Worm (Caenorhabditis elegans): ENCODE data around the gene fbxa-32.

DNA sequence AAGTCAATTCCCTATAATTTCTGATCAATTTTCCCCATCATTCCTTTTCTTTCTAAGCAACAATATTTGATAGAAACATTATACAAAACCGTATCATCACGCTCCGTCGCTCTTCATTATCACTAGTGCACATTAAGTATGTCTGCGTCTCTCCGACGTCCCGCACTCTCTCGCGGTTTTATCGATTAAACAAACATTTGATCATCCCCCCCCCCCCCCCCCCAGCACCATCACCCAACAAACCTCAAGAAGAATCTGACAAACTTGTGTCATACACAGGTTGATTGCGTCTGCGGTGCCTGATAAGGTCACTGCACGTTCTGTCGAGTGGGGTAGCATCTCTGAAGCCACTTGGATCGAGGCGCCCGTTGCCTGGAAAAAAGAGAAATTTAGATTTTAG is 49.0 kb downstream of the fbxa-32 start:
- no peak for TF ChIP-seq unc-62 (GFP tag; optimal IDR thresholded peaks at IDR 0.05)
- no peak for TF ChIP-seq R02D3.7 (tag; optimal IDR thresholded peaks at IDR 0.05)
- no peak for TF ChIP-seq elt-3 (tag; optimal IDR thresholded peaks at IDR 0.05)
- TF ChIP-seq tbx-2 (tag; optimal IDR thresholded peaks at IDR 0.05): no peak
- TF ChIP-seq snpc-4 (tag; optimal IDR thresholded peaks at IDR 0.05): no peak
- peak; percentile 44 for TF ChIP-seq pha-4 (tag; optimal IDR thresholded peaks at IDR 0.05)
- no peak for TF ChIP-seq nhr-11 (tag; optimal IDR thresholded peaks at IDR 0.05)
- TF ChIP-seq lin-15B (tag; optimal IDR thresholded peaks at IDR 0.05): no peak
- no peak for TF ChIP-seq nhr-12 (tag; optimal IDR thresholded peaks at IDR 0.05)
- no peak for TF ChIP-seq nhr-77 (tag; optimal IDR thresholded peaks at IDR 0.05)

All from whole organism, L3 larva.